Worm (Caenorhabditis elegans): ENCODE results near the gene T03F7.7.

The T03F7.7 gene

DNA sequence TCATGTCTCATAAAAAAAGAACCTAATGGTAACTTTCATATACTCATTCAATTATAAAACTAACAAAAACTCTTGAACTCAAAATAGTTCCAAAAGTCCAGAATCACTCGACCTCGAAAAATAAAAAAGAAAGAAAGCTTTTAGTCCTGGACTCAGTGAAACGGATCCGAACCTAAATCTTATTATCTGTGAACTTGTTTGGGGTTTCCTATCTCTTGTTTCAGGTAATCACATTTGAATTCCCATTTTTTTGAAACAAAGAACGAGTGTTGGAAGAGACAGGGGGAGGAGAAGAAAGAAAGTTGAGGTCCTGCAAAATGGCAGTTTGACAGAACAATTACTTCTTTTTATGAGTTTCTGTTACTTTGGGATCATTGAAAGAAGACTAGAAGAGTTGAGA lies 43.0 kb downstream of the T03F7.7 start:
- no peak for TF ChIP-seq aly-2 (tag; optimal IDR thresholded peaks at IDR 0.05)
- TF ChIP-seq unc-62 (GFP tag; optimal IDR thresholded peaks at IDR 0.05): no peak
- no peak for TF ChIP-seq nhr-77 (tag; optimal IDR thresholded peaks at IDR 0.05)
- TF ChIP-seq nhr-10 (tag; optimal IDR thresholded peaks at IDR 0.05): no peak
- no peak for TF ChIP-seq ztf-11 (tag; optimal IDR thresholded peaks at IDR 0.05)
- TF ChIP-seq F13H6.1 (tag; optimal IDR thresholded peaks at IDR 0.05): no peak
- no peak for TF ChIP-seq peb-1 (tag; optimal IDR thresholded peaks at IDR 0.05)
- TF ChIP-seq ztf-1 (GFP tag; conservative IDR thresholded peaks at IDR 0.05): no peak
- no peak for TF ChIP-seq dmd-4 (tag; optimal IDR thresholded peaks at IDR 0.05)
- no peak for TF ChIP-seq unc-39 (tag; optimal IDR thresholded peaks at IDR 0.05)
- no peak for TF ChIP-seq blmp-1 (tag; optimal IDR thresholded peaks at IDR 0.05; ENCODE audit: insufficient read depth)
- TF ChIP-seq snpc-4 (tag; optimal IDR thresholded peaks at IDR 0.05): no peak
- no peak for TF ChIP-seq C34F6.9 (tag; optimal IDR thresholded peaks at IDR 0.05)
- no peak for TF ChIP-seq mbf-1 (tag; optimal IDR thresholded peaks at IDR 0.05)
- no peak for TF ChIP-seq ceh-82 (tag; optimal IDR thresholded peaks at IDR 0.05)
- no peak for TF ChIP-seq unc-55 (GFP tag; optimal IDR thresholded peaks at IDR 0.05)
- no peak for TF ChIP-seq egl-27 (tag; optimal IDR thresholded peaks at IDR 0.05)
